Worm (Caenorhabditis elegans) whole organism, young adult: ENCODE results near the gene ZK616.65.

Source experiments
- F10E7.11 ChIP-seq: sonication (generic microtip); optimal IDR thresholded peaks from 2 replicates; lab custom pipeline; 2017; ENCODE audit warnings: mild to moderate bottlenecking, missing genetic modification characterization, moderate library complexity, missing compliant biosample characterization
- F33H1.4 ChIP-seq: fragments of 200-800 bp; sonication (Bioruptor generic); IDR thresholded peaks from 2 replicates; pipeline ENCODE4 v1.3.6; 2022; ENCODE audit warnings: missing genetic modification reagents, missing genetic modification characterization, missing compliant biosample characterization
- F37B4.10 ChIP-seq: fragments of 200-800 bp; sonication (Bioruptor generic); IDR thresholded peaks from 2 replicates; pipeline ENCODE4 v1.3.6; 2022; ENCODE audit warnings: missing genetic modification characterization, missing compliant biosample characterization
- T26A5.8 ChIP-seq: sonication (generic microtip); optimal IDR thresholded peaks from 2 replicates; lab custom pipeline; 2016; ENCODE audit warnings: missing genetic modification characterization, missing compliant biosample characterization
- ceh-100 ChIP-seq: fragments of 200-800 bp; sonication (Bioruptor generic); IDR thresholded peaks from 2 replicates; pipeline ENCODE4 v1.3.6; 2022; ENCODE audit warnings: missing genetic modification reagents, missing genetic modification characterization, missing compliant biosample characterization
- ceh-40 ChIP-seq: fragments of 200-800 bp; sonication (Bioruptor generic); IDR thresholded peaks from 2 replicates; pipeline ENCODE4 v1.3.6; 2022; ENCODE audit warnings: missing genetic modification characterization, missing compliant biosample characterization
- dox-1 ChIP-seq: fragments of 200-800 bp; sonication (Bioruptor generic); IDR thresholded peaks from 2 replicates; pipeline ENCODE4 v1.3.6; 2022; ENCODE audit warnings: missing genetic modification reagents, missing genetic modification characterization, missing compliant biosample characterization
- sdz-38 ChIP-seq: sonication (generic microtip); optimal IDR thresholded peaks from 2 replicates; lab custom pipeline; 2016; ENCODE audit warnings: missing genotype, missing genetic modification characterization, missing compliant biosample characterization
- unc-62 ChIP-seq: fragments of 150-350 bp; optimal IDR thresholded peaks from 2 replicates; lab custom pipeline; 2014; ENCODE audit warnings: missing biosample characterization, missing genetic modification reagents, missing genetic modification characterization

DNA sequence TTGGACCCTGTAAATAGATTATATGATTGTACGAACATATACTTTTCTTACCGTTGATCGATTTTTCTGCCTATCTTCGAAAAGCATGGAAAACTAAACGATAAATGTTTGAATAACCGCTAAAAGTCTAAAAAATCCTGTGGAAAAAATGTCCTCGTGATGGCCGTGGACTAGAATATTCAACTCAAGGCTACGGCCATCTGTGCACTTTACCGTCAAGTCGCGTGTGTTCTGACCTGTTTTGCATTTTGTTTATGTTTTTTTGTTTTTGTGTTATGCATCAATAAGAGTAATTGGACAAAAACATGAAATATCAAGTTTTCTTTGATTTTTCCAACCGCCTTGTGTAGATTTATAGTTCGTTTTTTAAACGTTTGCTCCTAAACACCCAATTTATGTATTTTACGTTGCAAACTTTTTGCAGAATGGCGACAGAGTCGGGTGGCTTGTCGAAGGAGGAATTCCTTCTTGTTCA is 46.8 kb downstream of the ZK616.65 start, which contains the start of the genes hda-6 and F41H10.4:
- TF ChIP-seq F10E7.11 (tag; lab: Kevin White, UChicago) (no peak), F37B4.10 (no peak), ceh-100 (GFP tag; lab: Robert Waterston, UW) (0 out of 2 replicates have a peak, but pooled peaks have one; percentile 11), dox-1 (GFP tag; lab: Robert Waterston, UW) (peak; percentile 84), F33H1.4 (GFP tag; lab: Robert Waterston, UW) (peak; percentile 44), sdz-38 (no peak), unc-62 (GFP tag; lab: Kevin White, UChicago) (no peak), ceh-40 (GFP tag; lab: Robert Waterston, UW) (no peak), T26A5.8 (tag; lab: Kevin White, UChicago) (no peak)
